Worm (Caenorhabditis elegans) whole organism, L1 larva: ENCODE data around the gene cpna-3.

Experiments
- alr-1 ChIP-seq: fragments of 200-800 bp; sonication (Bioruptor generic); optimal IDR thresholded peaks from 2 replicates; lab custom pipeline; 2018; ENCODE audit warnings: borderline replicate concordance, mild to moderate bottlenecking, missing genetic modification characterization, missing compliant biosample characterization
- ces-1 ChIP-seq: fragments of 150-350 bp; optimal IDR thresholded peaks from 2 replicates; lab custom pipeline; 2014; ENCODE audit warnings: missing biosample characterization, missing genetic modification reagents, missing genetic modification characterization
- ets-5 ChIP-seq: fragments of 200-800 bp; sonication (Bioruptor generic); IDR thresholded peaks from 2 replicates; pipeline ENCODE4 v1.3.6; 2022; ENCODE audit warnings: missing genetic modification characterization, missing compliant biosample characterization
- nhr-12 ChIP-seq: sonication (generic microtip); optimal IDR thresholded peaks from 2 replicates; lab custom pipeline; 2017; ENCODE audit warnings: missing biosample characterization, missing genetic modification characterization
- nhr-237 ChIP-seq: fragments of 150-350 bp; optimal IDR thresholded peaks from 2 replicates; lab custom pipeline; 2014; ENCODE audit warnings: missing biosample characterization, missing genetic modification characterization
- unc-62 ChIP-seq: fragments of 150-350 bp; optimal IDR thresholded peaks from 2 replicates; lab custom pipeline; 2014; ENCODE audit warnings: missing biosample characterization, missing genetic modification reagents, missing genetic modification characterization

DNA sequence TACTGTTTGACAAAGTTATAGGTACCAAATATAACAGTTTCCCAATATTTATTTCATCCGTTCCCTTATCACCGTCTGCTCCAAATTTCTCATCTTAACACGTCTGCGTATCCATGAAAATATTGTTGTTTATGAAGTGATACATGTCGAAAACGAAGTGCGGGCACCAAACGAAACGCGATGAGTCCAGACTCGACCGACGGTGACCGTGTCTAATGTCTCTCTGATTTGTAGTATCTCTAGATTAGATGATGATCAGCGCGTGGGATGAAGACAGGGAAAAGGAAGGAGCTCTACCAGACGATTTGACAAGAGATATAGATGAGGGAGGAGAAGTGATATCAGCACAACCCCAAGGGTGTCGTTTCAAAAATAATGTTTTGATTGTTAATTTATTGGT is 16.4 kb upstream of the cpna-3 start:
- no peak for TF ChIP-seq unc-62 (GFP tag; lab: Kevin White, UChicago)
- TF ChIP-seq nhr-237 (tag; lab: Kevin White, UChicago) = no peak
- TF ChIP-seq nhr-12 (tag; lab: Kevin White, UChicago) = no peak
- TF ChIP-seq alr-1 (tag; lab: Kevin White, UChicago) = no peak
- no peak for TF ChIP-seq ces-1
- no peak for TF ChIP-seq ets-5 (GFP tag; lab: Robert Waterston, UW)
